Fruit fly (Drosophila melanogaster): ENCODE measurements around the gene CG13309.

- TF ChIP-seq toe (GFP tag; optimal IDR thresholded peaks at IDR 0.05) (no peak), cnc (optimal IDR thresholded peaks at IDR 0.05) (no peak), CG7045 (GFP tag; optimal IDR thresholded peaks at IDR 0.05) (no peak), CG1620 (GFP tag; optimal IDR thresholded peaks at IDR 0.05) (no peak), cic (GFP tag; optimal IDR thresholded peaks at IDR 0.05) (no peak), CG11617 (GFP tag; optimal IDR thresholded peaks at IDR 0.05) (no peak), bab1 (GFP tag; optimal IDR thresholded peaks at IDR 0.05) (no peak), CG7101 (tag; optimal IDR thresholded peaks at IDR 0.05) (no peak), CG33017 (tag; optimal IDR thresholded peaks at IDR 0.05) (no peak), Mnt (GFP tag; optimal IDR thresholded peaks at IDR 0.05) (no peak), CG5204 (GFP tag; optimal IDR thresholded peaks at IDR 0.05) (no peak), CG12768 (GFP tag; optimal IDR thresholded peaks at IDR 0.05) (no peak)
Observed at dm6 chr3L:8819441-8819840, 9.2 kb downstream of the CG13309 start.

Measured in whole organism, adult.